Worm (Caenorhabditis elegans) whole organism, L1 larva: ENCODE results near the gene C25F9.15.

Experiments
- C16A3.4 ChIP-seq: fragments of 150-350 bp; optimal IDR thresholded peaks from 2 replicates; lab custom pipeline; 2014; ENCODE audit warnings: missing biosample characterization, missing genetic modification characterization
- C34B4.2 ChIP-seq: sonication (generic microtip); optimal IDR thresholded peaks from 2 replicates; lab custom pipeline; 2017; ENCODE audit warnings: mild to moderate bottlenecking, missing genetic modification characterization, missing compliant biosample characterization
- F16B12.6 ChIP-seq: fragments of 150-350 bp; optimal IDR thresholded peaks from 2 replicates; lab custom pipeline; 2014; ENCODE audit warnings: missing biosample characterization, missing genetic modification characterization
- ces-1 ChIP-seq: fragments of 150-350 bp; optimal IDR thresholded peaks from 2 replicates; lab custom pipeline; 2014; ENCODE audit warnings: missing biosample characterization, missing genetic modification reagents, missing genetic modification characterization
- efl-1 ChIP-seq, 4 experiments: fragments of 150-350 bp; optimal IDR thresholded peaks in 3 of 4; peaks in 1 of 4; 1 replicate in 1 of 4; 2 replicates in 3 of 4; lab custom pipeline; 2014; ENCODE audit warnings: missing biosample characterization in 2 of 4, missing genetic modification characterization in 2 of 4, missing genetic modification reagents in 2 of 4
- efl-3 ChIP-seq: fragments of 200-800 bp; sonication (Bioruptor generic); optimal IDR thresholded peaks from 2 replicates; lab custom pipeline; 2018; ENCODE audit warnings: mild to moderate bottlenecking, missing genetic modification characterization, missing compliant biosample characterization
- elt-2 ChIP-seq: sonication (generic microtip); optimal IDR thresholded peaks from 2 replicates; lab custom pipeline; 2016; ENCODE audit warnings: missing genetic modification characterization, mild to moderate bottlenecking, inconsistent platforms, missing compliant biosample characterization, missing genetic modification reagents
- ets-5 ChIP-seq: fragments of 200-800 bp; sonication (Bioruptor generic); IDR thresholded peaks from 2 replicates; pipeline ENCODE4 v1.3.6; 2022; ENCODE audit warnings: missing genetic modification characterization, missing compliant biosample characterization
- fkh-10 ChIP-seq: sonication (generic microtip); optimal IDR thresholded peaks from 2 replicates; lab custom pipeline; 2017; ENCODE audit warnings: missing biosample characterization, missing genetic modification reagents, missing genetic modification characterization
- fkh-4 ChIP-seq: sonication (generic microtip); optimal IDR thresholded peaks from 2 replicates; lab custom pipeline; 2016; ENCODE audit warnings: missing compliant biosample characterization, missing genetic modification characterization, borderline replicate concordance
- grh-1 ChIP-seq: fragments of 200-800 bp; sonication (Bioruptor generic); IDR thresholded peaks from 2 replicates; pipeline ENCODE4 v1.3.6; 2022; ENCODE audit warnings: missing genetic modification reagents, missing genetic modification characterization, missing compliant biosample characterization
- hpl-2 ChIP-seq: fragments of 150-350 bp; optimal IDR thresholded peaks from 2 replicates; lab custom pipeline; 2014; ENCODE audit warnings: missing biosample characterization, missing genetic modification reagents, missing genetic modification characterization
- jun-1 ChIP-seq: fragments of 150-350 bp; optimal IDR thresholded peaks from 2 replicates; lab custom pipeline; 2014; ENCODE audit warnings: missing biosample characterization, missing genetic modification reagents, missing genetic modification characterization
- lin-15B ChIP-seq: fragments of 150-350 bp; sonication (generic microtip); optimal IDR thresholded peaks from 3 replicates; lab custom pipeline; 2014; ENCODE audit warnings: missing biosample characterization, missing genetic modification characterization
- lin-35 ChIP-seq, 2 experiments: fragments of 150-350 bp; optimal IDR thresholded peaks; 2 replicates each; lab custom pipeline; 2014; ENCODE audit warnings: missing biosample characterization in 2 of 2, missing genetic modification characterization in 2 of 2, missing genetic modification reagents in 2 of 2
- mab-9 ChIP-seq: fragments of 200-800 bp; sonication (Bioruptor generic); IDR thresholded peaks from 2 replicates; pipeline ENCODE4 v1.3.6; 2022; ENCODE audit warnings: missing genetic modification reagents, missing genetic modification characterization, missing compliant biosample characterization
- mdl-1 ChIP-seq, 2 experiments: fragments of 150-350 bp; optimal IDR thresholded peaks; 2 replicates each; lab custom pipeline; 2014 to 2017; ENCODE audit warnings: missing biosample characterization in 2 of 2, missing genetic modification characterization in 2 of 2, inconsistent platforms in 1 of 2
- nhr-19 ChIP-seq: fragments of 200-800 bp; sonication (Bioruptor generic); conservative IDR thresholded peaks from 2 replicates; pipeline ENCODE4 v1.3.6; 2022; ENCODE audit warnings: missing genetic modification characterization, missing compliant biosample characterization
- nhr-20 ChIP-seq: sonication (generic microtip); optimal IDR thresholded peaks from 2 replicates; lab custom pipeline; 2016; ENCODE audit warnings: mild to moderate bottlenecking, missing genetic modification characterization, missing compliant biosample characterization
- nhr-237 ChIP-seq: fragments of 150-350 bp; optimal IDR thresholded peaks from 2 replicates; lab custom pipeline; 2014; ENCODE audit warnings: missing biosample characterization, missing genetic modification characterization
- nhr-28 ChIP-seq: fragments of 150-350 bp; optimal IDR thresholded peaks from 2 replicates; lab custom pipeline; 2014; ENCODE audit warnings: missing biosample characterization, missing genetic modification characterization
- nhr-71 ChIP-seq: sonication (generic microtip); optimal IDR thresholded peaks from 2 replicates; lab custom pipeline; 2016; ENCODE audit warnings: mild to moderate bottlenecking, missing genetic modification characterization, moderate library complexity, missing compliant biosample characterization
- nhr-76 ChIP-seq: sonication (generic microtip); optimal IDR thresholded peaks from 2 replicates; lab custom pipeline; 2017; ENCODE audit warnings: missing biosample characterization, missing genetic modification characterization
- skn-1 ChIP-seq: fragments of 150-350 bp; optimal IDR thresholded peaks from 2 replicates; lab custom pipeline; 2014; ENCODE audit warnings: missing biosample characterization, missing genetic modification characterization
- sox-4 ChIP-seq: sonication (generic microtip); optimal IDR thresholded peaks from 2 replicates; lab custom pipeline; 2016; ENCODE audit warnings: missing genetic modification characterization, missing compliant biosample characterization
- swsn-7 ChIP-seq: sonication (generic microtip); optimal IDR thresholded peaks from 2 replicates; lab custom pipeline; 2016; ENCODE audit warnings: missing genetic modification characterization, missing compliant biosample characterization
- tbx-2 ChIP-seq: sonication (generic microtip); optimal IDR thresholded peaks from 2 replicates; lab custom pipeline; 2016; ENCODE audit warnings: missing genetic modification characterization, missing compliant biosample characterization
- tlp-1 ChIP-seq: fragments of 150-350 bp; optimal IDR thresholded peaks from 2 replicates; lab custom pipeline; 2014; ENCODE audit warnings: missing biosample characterization, missing genetic modification characterization
- unc-30 ChIP-seq: sonication (generic microtip); optimal IDR thresholded peaks from 2 replicates; lab custom pipeline; 2017; ENCODE audit warnings: missing biosample characterization, missing genetic modification characterization
- unc-98 ChIP-seq: fragments of 200-800 bp; sonication (Bioruptor generic); IDR thresholded peaks from 2 replicates; pipeline ENCODE4 v1.3.6; 2022; ENCODE audit warnings: missing genetic modification characterization, missing compliant biosample characterization
- ztf-11 ChIP-seq, 2 experiments: sonication (generic microtip); optimal IDR thresholded peaks; 2 replicates each; lab custom pipeline; 2016 to 2017; ENCODE audit warnings: missing genetic modification characterization in 2 of 2, missing biosample characterization in 1 of 2, missing compliant biosample characterization in 1 of 2
- ztf-4 ChIP-seq: fragments of 150-350 bp; optimal IDR thresholded peaks from 2 replicates; lab custom pipeline; 2014; ENCODE audit warnings: missing biosample characterization, missing genetic modification characterization

C25F9.15 gene

ce11 chrV:19430351-19430913 lies 12.5 kb downstream of the C25F9.15 start:
- TF ChIP-seq sox-4 (tag; lab: Kevin White, UChicago) (no peak), grh-1 (GFP tag; lab: Robert Waterston, UW) (no peak; the same call in 1 of the 2 replicates), tlp-1 (no peak), nhr-19 (GFP tag; lab: Robert Waterston, UW) (0 out of 2 replicates have a peak, but pooled peaks have one; percentile 6), jun-1 (tag; lab: Kevin White, UChicago) (no peak), efl-3 (GFP tag; lab: Kevin White, UChicago) (no peak), nhr-28 (tag; lab: Kevin White, UChicago) (no peak)
- TF ChIP-seq, all 84 proteins: peak for 1

ce11 chrV:19431036-19431435 lies 13.1 kb downstream of the C25F9.15 start, which contains the start of gene srw-85:
Gene srw-85, minus strand, starts transcription at chrV:19431136.
- TF ChIP-seq tbx-2 (tag; lab: Kevin White, UChicago): no peak
- TF ChIP-seq nhr-71: no peak
- TF ChIP-seq nhr-237 (tag; lab: Kevin White, UChicago): no peak
- no peak for TF ChIP-seq unc-30 (tag; lab: Kevin White, UChicago)
- no peak for TF ChIP-seq nhr-76 (tag; lab: Kevin White, UChicago)
- no peak for TF ChIP-seq hpl-2
- no peak for TF ChIP-seq mab-9 (GFP tag; lab: Robert Waterston, UW)
- no peak for TF ChIP-seq nhr-20 (tag; lab: Kevin White, UChicago)
- TF ChIP-seq C34B4.2: no peak
- TF ChIP-seq F16B12.6 (tag; lab: Kevin White, UChicago): no peak
- TF ChIP-seq efl-1 (optimal IDR thresholded peaks at IDR 0.05; lab: Kevin White, UChicago): no peak
- no peak for TF ChIP-seq efl-1 (GFP tag; optimal IDR thresholded peaks at IDR 0.05 in 1 of 2; lab: Kevin White, UChicago)
- TF ChIP-seq lin-15B (tag; lab: Kevin White, UChicago): no peak
- TF ChIP-seq unc-98 (GFP tag; lab: Robert Waterston, UW): no peak
- no peak for TF ChIP-seq swsn-7 (tag; lab: Kevin White, UChicago)
- no peak for TF ChIP-seq C16A3.4
- TF ChIP-seq, all 84 proteins: peak for 0

DNA sequence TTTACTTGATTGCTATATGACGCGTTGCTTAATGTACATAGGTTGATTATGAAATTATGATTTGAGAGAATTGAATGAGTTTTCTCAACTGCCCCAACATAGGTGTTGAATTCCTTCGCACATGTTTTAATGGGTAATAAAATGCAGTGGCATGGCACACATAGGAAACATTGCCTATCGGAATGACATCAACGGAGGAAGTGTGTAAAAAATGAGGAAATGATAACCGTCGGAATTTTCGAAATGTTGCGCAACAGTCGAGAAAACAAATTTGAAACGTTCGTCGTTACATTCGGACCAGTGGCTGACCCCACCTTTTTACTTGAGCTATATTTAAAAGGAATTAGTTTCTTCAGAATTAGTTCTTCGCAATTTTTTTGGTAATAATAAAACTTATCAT lies 14.1 kb downstream of the C25F9.15 start:
- TF ChIP-seq nhr-76 (tag; lab: Kevin White, UChicago) (no peak), elt-2 (tag; lab: Kevin White, UChicago) (peak; percentile 14)

DNA sequence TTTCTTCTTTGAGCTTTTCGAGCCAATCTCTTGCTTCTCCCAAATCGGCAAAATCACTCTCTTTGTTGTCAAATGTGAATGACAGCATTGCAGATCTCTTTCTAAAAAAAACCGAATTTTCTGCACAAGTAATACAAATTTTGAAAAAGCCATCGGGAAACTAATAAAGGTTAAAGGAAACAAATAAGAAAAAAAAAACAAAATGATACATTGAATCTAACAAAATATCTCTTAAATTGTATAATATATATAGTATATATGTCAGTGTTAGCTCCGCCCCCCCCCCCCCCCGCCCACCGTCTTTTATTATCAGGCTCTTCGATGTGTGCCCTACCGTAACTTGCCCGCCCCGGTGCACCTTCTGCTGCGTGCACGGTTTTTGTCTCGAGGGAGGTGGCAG lies 15.0 kb downstream of the C25F9.15 start, which contains the start of gene C25F9.11:
C25F9.11 (minus strand) TSS at position 101 of the 400 bp plus-strand sequence.
- no peak for TF ChIP-seq ztf-4 (tag; lab: Kevin White, UChicago)
- no peak for TF ChIP-seq ztf-11 (tag; optimal IDR thresholded peaks at IDR 0.05; lab: Kevin White, UChicago)
- TF ChIP-seq ces-1 (GFP tag; lab: Kevin White, UChicago): no peak
- TF ChIP-seq ets-5 (GFP tag; lab: Robert Waterston, UW): no peak
- TF ChIP-seq mdl-1 (tag; optimal IDR thresholded peaks at IDR 0.05; lab: Kevin White, UChicago): no peak
- no peak for TF ChIP-seq fkh-4
- no peak for TF ChIP-seq skn-1 (tag; lab: Kevin White, UChicago)
- TF ChIP-seq fkh-10 (GFP tag; lab: Kevin White, UChicago): no peak
- TF ChIP-seq, all 84 proteins: peak for 0

- TF ChIP-seq lin-35 (GFP tag; optimal IDR thresholded peaks at IDR 0.05; lab: Kevin White, UChicago): peak in 1 of 2 experiments; percentile 15
- TF ChIP-seq tbx-2 (tag; lab: Kevin White, UChicago): no peak
- no peak for TF ChIP-seq efl-1 (optimal IDR thresholded peaks at IDR 0.05; lab: Kevin White, UChicago)
- peak in 1 of 2 experiments; percentile 40 for TF ChIP-seq efl-1 (GFP tag; optimal IDR thresholded peaks at IDR 0.05 in 1 of 2; lab: Kevin White, UChicago)
These were observed 16.0 kb downstream of the C25F9.15 start, which contains the start of gene C25F9.16 for ce11 chrV:19433806-19434437. Gene C25F9.16, plus strand, starts transcription at chrV:19434387.
